Worm (Caenorhabditis elegans): ENCODE measurements around the gene ZC239.22.

ce11 chrII:3225200-3225599 is 4.6 kb upstream of the ZC239.22 start, which contains the start of gene ZC239.16:
- TF ChIP-seq elt-1 (tag; optimal IDR thresholded peaks at IDR 0.05) (no peak), aly-2 (tag; optimal IDR thresholded peaks at IDR 0.05) (no peak), ceh-82 (tag; optimal IDR thresholded peaks at IDR 0.05) (no peak), nhr-237 (tag; optimal IDR thresholded peaks at IDR 0.05) (no peak), ama-1 (optimal IDR thresholded peaks at IDR 0.05) (no peak), tbx-2 (tag; optimal IDR thresholded peaks at IDR 0.05) (no peak), nhr-12 (tag; optimal IDR thresholded peaks at IDR 0.05) (no peak), nhr-67 (tag; optimal IDR thresholded peaks at IDR 0.05) (no peak), skn-1 (tag; optimal IDR thresholded peaks at IDR 0.05) (no peak), lin-15B (tag; optimal IDR thresholded peaks at IDR 0.05) (no peak)

Data from whole organism, L3 larva.